Fruit fly (Drosophila melanogaster): ENCODE results near the gene Tmc.
A peak's percentile ranks its signal among the peaks of the same experiment; 100 is the strongest.

Tmc gene

DNA sequence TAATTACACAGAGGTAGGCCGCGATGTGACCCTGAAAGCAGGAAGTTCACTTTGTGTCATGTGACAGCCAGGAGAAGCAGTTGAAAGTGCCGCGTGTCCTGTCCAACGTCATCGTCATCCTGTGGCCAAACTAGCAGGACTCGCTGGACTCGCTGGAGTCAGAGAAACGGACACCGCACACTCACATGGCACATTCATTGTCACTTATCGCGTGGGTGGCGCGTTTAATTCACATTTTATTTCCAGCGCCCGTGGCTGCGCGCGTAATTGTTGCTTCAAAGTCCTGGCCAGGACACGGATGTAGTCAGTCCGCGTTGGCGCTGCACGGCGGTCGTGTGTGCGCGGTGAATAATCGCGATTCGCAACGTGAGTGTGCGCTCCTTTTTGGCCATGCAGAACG, at the start of gene Tmc:
Gene Tmc (plus strand): TSS at position 301 of the 400 bp plus-strand sequence.
- TF ChIP-seq foxo (GFP tag; optimal IDR thresholded peaks at IDR 0.05) (no peak), rgr (GFP tag; optimal IDR thresholded peaks at IDR 0.05) (no peak), Hnf4 (GFP tag; optimal IDR thresholded peaks at IDR 0.05) (no peak), Sp1 (GFP tag; optimal IDR thresholded peaks at IDR 0.05) (no peak), ey (GFP tag; optimal IDR thresholded peaks at IDR 0.05) (no peak), Myc (optimal IDR thresholded peaks at IDR 0.05) (no peak), CG9705 (GFP tag; optimal IDR thresholded peaks at IDR 0.05) (no peak), CG32264 (GFP tag; optimal IDR thresholded peaks at IDR 0.05) (no peak), brk (GFP tag; optimal IDR thresholded peaks at IDR 0.05) (no peak), Hr78 (GFP tag; optimal IDR thresholded peaks at IDR 0.05) (no peak), lola (GFP tag; optimal IDR thresholded peaks at IDR 0.05) (no peak), N (GFP tag; optimal IDR thresholded peaks at IDR 0.05) (no peak), fru (GFP tag; optimal IDR thresholded peaks at IDR 0.05) (no peak), Jra (GFP tag; optimal IDR thresholded peaks at IDR 0.05) (no peak), Dfd (GFP tag; optimal IDR thresholded peaks at IDR 0.05) (no peak)

- TF ChIP-seq dmrt93B (GFP tag; optimal IDR thresholded peaks at IDR 0.05) (no peak), rgr (GFP tag; optimal IDR thresholded peaks at IDR 0.05) (no peak), Dfd (GFP tag; optimal IDR thresholded peaks at IDR 0.05) (no peak), N (GFP tag; optimal IDR thresholded peaks at IDR 0.05) (no peak), Rel (GFP tag; optimal IDR thresholded peaks at IDR 0.05) (no peak), Rel (tag; optimal IDR thresholded peaks at IDR 0.05) (no peak), OdsH (GFP tag; optimal IDR thresholded peaks at IDR 0.05) (no peak), CG32264 (GFP tag; optimal IDR thresholded peaks at IDR 0.05) (no peak), Abd-B (GFP tag; optimal IDR thresholded peaks at IDR 0.05) (no peak), Vsx2 (GFP tag; optimal IDR thresholded peaks at IDR 0.05; ENCODE audit: partially characterized antibody) (no peak), h (GFP tag; optimal IDR thresholded peaks at IDR 0.05) (no peak), dl (GFP tag; optimal IDR thresholded peaks at IDR 0.05; ENCODE audit: insufficient read depth in 1 of 2, partially characterized antibody in 2 of 2) (no peak), Hnf4 (GFP tag; optimal IDR thresholded peaks at IDR 0.05) (no peak), lola (GFP tag; optimal IDR thresholded peaks at IDR 0.05) (no peak), Jra (GFP tag; optimal IDR thresholded peaks at IDR 0.05) (no peak), Mio (GFP tag; optimal IDR thresholded peaks at IDR 0.05) (no peak)
Observed at dm6 chr3L:9547910-9548309, 49.7 kb upstream of the Tmc start.

DNA sequence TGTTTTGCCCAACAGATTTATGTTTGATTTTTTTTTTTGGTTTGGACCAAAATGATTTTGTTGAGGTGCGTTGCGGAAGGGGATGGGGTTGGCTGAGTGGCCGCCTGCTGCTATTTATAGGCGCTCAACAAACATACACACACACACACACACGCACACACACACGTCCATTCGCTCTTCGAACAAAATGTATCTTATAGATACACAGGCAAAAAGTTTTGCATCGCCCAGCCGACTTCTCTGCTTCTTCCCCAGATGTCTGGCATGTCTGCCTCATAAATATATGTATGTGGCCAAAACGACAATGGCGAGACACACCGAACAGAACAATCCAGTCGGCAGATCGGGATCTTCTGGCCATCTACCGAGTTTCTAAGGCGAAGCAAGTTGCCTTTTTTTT, 48.8 kb upstream of the Tmc start:
- TF ChIP-seq Hr78 (GFP tag; optimal IDR thresholded peaks at IDR 0.05): no peak
- no peak for TF ChIP-seq Sp1 (GFP tag; optimal IDR thresholded peaks at IDR 0.05)
- TF ChIP-seq CG32264 (GFP tag; optimal IDR thresholded peaks at IDR 0.05): no peak
- TF ChIP-seq br (GFP tag; optimal IDR thresholded peaks at IDR 0.05): no peak
- no peak for TF ChIP-seq pan (optimal IDR thresholded peaks at IDR 0.05)
- TF ChIP-seq Vsx2 (GFP tag; optimal IDR thresholded peaks at IDR 0.05; ENCODE audit: partially characterized antibody): no peak
- TF ChIP-seq h (GFP tag; optimal IDR thresholded peaks at IDR 0.05): no peak
- TF ChIP-seq tai (GFP tag; optimal IDR thresholded peaks at IDR 0.05): no peak
- no peak for TF ChIP-seq Jra (GFP tag; optimal IDR thresholded peaks at IDR 0.05)
- no peak for TF ChIP-seq Mio (GFP tag; optimal IDR thresholded peaks at IDR 0.05)
- TF ChIP-seq Dif (GFP tag; optimal IDR thresholded peaks at IDR 0.05; ENCODE audit: partially characterized antibody): peak; percentile 12
- no peak for TF ChIP-seq brk (GFP tag; optimal IDR thresholded peaks at IDR 0.05)
- no peak for TF ChIP-seq usp (GFP tag; optimal IDR thresholded peaks at IDR 0.05)
- peak; percentile 42 for TF ChIP-seq Dfd (GFP tag; optimal IDR thresholded peaks at IDR 0.05)
- TF ChIP-seq dmrt93B (GFP tag; optimal IDR thresholded peaks at IDR 0.05): no peak
- TF ChIP-seq dsf (GFP tag; optimal IDR thresholded peaks at IDR 0.05; ENCODE audit: borderline replicate concordance): no peak
- no peak for TF ChIP-seq foxo (GFP tag; optimal IDR thresholded peaks at IDR 0.05)

- TF ChIP-seq HLH106 (tag; optimal IDR thresholded peaks at IDR 0.05) (peak; percentile 68), foxo (GFP tag; optimal IDR thresholded peaks at IDR 0.05) (peak; percentile 6 to 78), jim (GFP tag; optimal IDR thresholded peaks at IDR 0.05) (no peak), br (GFP tag; optimal IDR thresholded peaks at IDR 0.05) (peak; percentile 60), Hr78 (GFP tag; optimal IDR thresholded peaks at IDR 0.05) (no peak), fru (GFP tag; optimal IDR thresholded peaks at IDR 0.05) (peak; percentile 75), Sp1 (GFP tag; optimal IDR thresholded peaks at IDR 0.05) (peak; percentile 81), OdsH (GFP tag; optimal IDR thresholded peaks at IDR 0.05) (peak; percentile 52), h (GFP tag; optimal IDR thresholded peaks at IDR 0.05) (peak; percentile 86), Abd-B (GFP tag; optimal IDR thresholded peaks at IDR 0.05) (no peak), CrebA (GFP tag; optimal IDR thresholded peaks at IDR 0.05; ENCODE audit: borderline replicate concordance) (peak; percentile 64), Rel (GFP tag; optimal IDR thresholded peaks at IDR 0.05) (peak; percentile 79), Rel (tag; optimal IDR thresholded peaks at IDR 0.05) (no peak), ey (GFP tag; optimal IDR thresholded peaks at IDR 0.05) (peak; percentile 60), rgr (GFP tag; optimal IDR thresholded peaks at IDR 0.05) (peak; percentile 33), woc (GFP tag; optimal IDR thresholded peaks at IDR 0.05) (peak; percentile 76), N (GFP tag; optimal IDR thresholded peaks at IDR 0.05) (no peak), psq (GFP tag; optimal IDR thresholded peaks at IDR 0.05) (peak; percentile 25), Hr83 (GFP tag; optimal IDR thresholded peaks at IDR 0.05; ENCODE audit: poor library complexity, severe bottlenecking) (no peak), CG32264 (GFP tag; optimal IDR thresholded peaks at IDR 0.05) (peak; percentile 37), sage (GFP tag; optimal IDR thresholded peaks at IDR 0.05) (peak; percentile 16), tai (GFP tag; optimal IDR thresholded peaks at IDR 0.05) (no peak), brk (GFP tag; optimal IDR thresholded peaks at IDR 0.05) (peak; percentile 28)
Observed at dm6 chr3L:9549690-9550303, 47.8 kb upstream of the Tmc start.
